Fruit fly (Drosophila melanogaster): ENCODE results near the gene promL.

Gene promL

DNA sequence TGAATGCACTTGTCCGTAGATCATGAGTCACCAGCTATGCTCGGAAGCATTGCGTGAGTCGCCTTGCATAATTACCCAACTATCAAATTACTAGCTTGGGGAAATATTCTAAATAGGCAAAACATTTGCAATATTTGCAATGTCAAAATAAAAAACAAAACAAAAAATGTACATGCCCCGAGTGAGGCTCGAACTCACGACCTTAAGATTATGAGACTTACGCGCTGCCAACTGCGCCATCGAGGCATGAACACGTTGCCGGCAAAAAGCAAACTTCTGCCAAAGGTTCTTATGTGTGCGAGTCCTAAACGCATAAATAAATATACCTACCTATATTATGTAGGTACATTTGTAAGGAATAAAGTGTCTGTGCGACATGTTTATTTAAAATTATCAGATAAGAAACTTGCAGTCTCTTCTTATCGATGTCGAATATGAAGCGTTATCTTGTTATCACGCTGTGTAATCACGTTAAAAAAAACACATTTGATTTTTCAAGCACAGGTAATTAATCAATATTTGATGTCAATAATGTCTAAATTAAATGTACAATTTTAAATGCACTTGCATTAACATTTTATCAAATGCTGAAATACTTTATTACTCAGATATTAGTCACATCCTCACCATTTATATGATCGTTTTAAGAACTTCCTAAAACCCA, 5.6 kb downstream of the promL start (continued):
- TF ChIP-seq CG14965 (GFP tag; optimal IDR thresholded peaks at IDR 0.05; ENCODE audit: borderline replicate concordance), result no peak
- TF ChIP-seq CG10267 (tag; optimal IDR thresholded peaks at IDR 0.05), result no peak
- no peak for TF ChIP-seq eve (GFP tag; optimal IDR thresholded peaks at IDR 0.05)
- no peak for TF ChIP-seq CG10979 (tag; optimal IDR thresholded peaks at IDR 0.05)
- peak; percentile 53; the same call in 1 of the 2 replicates for TF ChIP-seq Scr (GFP tag; IDR thresholded peaks at IDR 0.05; ENCODE audit: partially characterized antibody)
- TF ChIP-seq Poxn (GFP tag; IDR thresholded peaks at IDR 0.05), result no peak
- no peak for TF ChIP-seq E2f1 (GFP tag; IDR thresholded peaks at IDR 0.05)
- no peak for TF ChIP-seq jing (GFP tag; optimal IDR thresholded peaks at IDR 0.05)
- TF ChIP-seq dmrt99B (tag; optimal IDR thresholded peaks at IDR 0.05), result no peak
- TF ChIP-seq CG15601 (tag; optimal IDR thresholded peaks at IDR 0.05), result no peak
- TF ChIP-seq hth (optimal IDR thresholded peaks at IDR 0.05), result no peak
- TF ChIP-seq croc (GFP tag; conservative IDR thresholded peaks at IDR 0.05), result no peak
- no peak; the same call in 1 of the 2 replicates for TF ChIP-seq CG13287 (GFP tag; IDR thresholded peaks at IDR 0.05; ENCODE audit: partially characterized antibody)
- TF ChIP-seq CG11247 (GFP tag; IDR thresholded peaks at IDR 0.05), result no peak
- no peak for TF ChIP-seq CG5953 (GFP tag; IDR thresholded peaks at IDR 0.05)
- TF ChIP-seq CG8359 (GFP tag; optimal IDR thresholded peaks at IDR 0.05; ENCODE audit: borderline replicate concordance), result no peak
- TF ChIP-seq Ptx1 (GFP tag; IDR thresholded peaks at IDR 0.05), result no peak
- peak; percentile 48 for TF ChIP-seq bbx (GFP tag; IDR thresholded peaks at IDR 0.05; ENCODE audit: partially characterized antibody)
- TF ChIP-seq Dll (GFP tag; IDR thresholded peaks at IDR 0.05; ENCODE audit: partially characterized antibody), result 0 out of 4 replicates have a peak, but pooled peaks have one; percentile 32
- TF ChIP-seq CG7839 (tag; optimal IDR thresholded peaks at IDR 0.05), result no peak
- TF ChIP-seq Xrp1 (GFP tag; IDR thresholded peaks at IDR 0.05), result no peak
- no peak for TF ChIP-seq CG8478 (optimal IDR thresholded peaks at IDR 0.05)
- no peak for TF ChIP-seq jigr1 (GFP tag; IDR thresholded peaks at IDR 0.05)
- no peak for TF ChIP-seq pan (optimal IDR thresholded peaks at IDR 0.05)
- no peak for TF ChIP-seq pan (GFP tag; optimal IDR thresholded peaks at IDR 0.05 in 1 of 2, IDR thresholded peaks at IDR 0.05 in 1 of 2)
- TF ChIP-seq CG6791 (GFP tag; IDR thresholded peaks at IDR 0.05; ENCODE audit: partially characterized antibody), result peak; percentile 71
- no peak for TF ChIP-seq CG16815 (GFP tag; optimal IDR thresholded peaks at IDR 0.05)
- no peak for TF ChIP-seq BtbVII (GFP tag; optimal IDR thresholded peaks at IDR 0.05)
- TF ChIP-seq CG13775 (GFP tag; optimal IDR thresholded peaks at IDR 0.05), result no peak
- no peak for TF ChIP-seq CG4820 (GFP tag; optimal IDR thresholded peaks at IDR 0.05)
- no peak for TF ChIP-seq Chrac-16 (GFP tag; optimal IDR thresholded peaks at IDR 0.05)
- no peak for TF ChIP-seq Max (GFP tag; optimal IDR thresholded peaks at IDR 0.05)
- no peak for TF ChIP-seq cwo (GFP tag; optimal IDR thresholded peaks at IDR 0.05)
- no peak for TF ChIP-seq CG18476 (GFP tag; optimal IDR thresholded peaks at IDR 0.05)
- TF ChIP-seq PHDP (tag; optimal IDR thresholded peaks at IDR 0.05), result no peak
- TF ChIP-seq Taf1 (GFP tag; IDR thresholded peaks at IDR 0.05), result no peak
- TF ChIP-seq CG4360 (GFP tag; IDR thresholded peaks at IDR 0.05), result no peak
- no peak for TF ChIP-seq CG9797 (GFP tag; optimal IDR thresholded peaks at IDR 0.05)
- no peak for TF ChIP-seq Dek (tag; optimal IDR thresholded peaks at IDR 0.05)
- TF ChIP-seq Opbp (GFP tag; IDR thresholded peaks at IDR 0.05; ENCODE audit: partially characterized antibody), result peak; percentile 58; the same call in 2 of the 3 replicates
- no peak for TF ChIP-seq seq (GFP tag; IDR thresholded peaks at IDR 0.05)
- no peak for TF ChIP-seq CG5245 (GFP tag; optimal IDR thresholded peaks at IDR 0.05)
- no peak for TF ChIP-seq CG2712 (tag; optimal IDR thresholded peaks at IDR 0.05)
- no peak for TF ChIP-seq lab (GFP tag; optimal IDR thresholded peaks at IDR 0.05)
- no peak for TF ChIP-seq CG6175 (GFP tag; IDR thresholded peaks at IDR 0.05)
- no peak for TF ChIP-seq CG17568 (GFP tag; optimal IDR thresholded peaks at IDR 0.05)
- no peak for TF ChIP-seq pnt (GFP tag; optimal IDR thresholded peaks at IDR 0.05)
- TF ChIP-seq dysf (GFP tag; IDR thresholded peaks at IDR 0.05), result no peak
- TF ChIP-seq CG4617 (GFP tag; optimal IDR thresholded peaks at IDR 0.05; ENCODE audit: borderline replicate concordance), result no peak
- TF ChIP-seq CG43689 (GFP tag; IDR thresholded peaks at IDR 0.05), result no peak
